Fruit fly (Drosophila melanogaster) whole organism, embryonic: ENCODE measurements around the gene CG3104.

Experiments used
- ATbp ChIP-seq: fragments of 200-800 bp; sonication (Bioruptor generic); optimal IDR thresholded peaks from 2 replicates; lab custom pipeline; 2017; ENCODE audit warnings: missing biosample characterization, mild to moderate bottlenecking, missing genetic modification characterization, missing genetic modification reagents
- Bgb ChIP-seq: fragments of 200-800 bp; sonication (Bioruptor generic); IDR thresholded peaks from 2 replicates; pipeline ENCODE4 v1.3.6; 2022; ENCODE audit warnings: missing biosample characterization, missing genetic modification characterization; ENCODE audit not compliant: partially characterized antibody
- CG10209 ChIP-seq: fragments of 200-800 bp; sonication (Bioruptor generic); optimal IDR thresholded peaks from 3 replicates; lab custom pipeline; 2017; ENCODE audit warnings: missing biosample characterization, mild to moderate bottlenecking, missing genetic modification characterization, missing genetic modification reagents
- CG10321 ChIP-seq: fragments of 200-800 bp; sonication (Bioruptor generic); IDR thresholded peaks from 2 replicates; pipeline ENCODE4 v1.3.6; 2022; ENCODE audit warnings: missing biosample characterization, missing genetic modification characterization
- CG11247 ChIP-seq: fragments of 200-800 bp; sonication (Bioruptor generic); IDR thresholded peaks from 2 replicates; pipeline ENCODE4 v1.3.6; 2022; ENCODE audit warnings: missing biosample characterization, missing genetic modification characterization
- CG12219 ChIP-seq: fragments of 200-800 bp; sonication (Bioruptor generic); optimal IDR thresholded peaks from 3 replicates; lab custom pipeline; 2018; ENCODE audit warnings: missing biosample characterization, mild to moderate bottlenecking, missing genetic modification characterization
- CG13123 ChIP-seq: fragments of 200-800 bp; sonication (Bioruptor generic); optimal IDR thresholded peaks from 2 replicates; lab custom pipeline; 2016; ENCODE audit warnings: missing biosample characterization, missing genetic modification characterization
- CG14965 ChIP-seq: fragments of 200-800 bp; sonication (Bioruptor generic); optimal IDR thresholded peaks from 2 replicates; lab custom pipeline; 2016; ENCODE audit warnings: missing biosample characterization, missing genetic modification characterization, borderline replicate concordance
- CG15479 ChIP-seq: fragments of 200-800 bp; sonication (Bioruptor generic); optimal IDR thresholded peaks from 3 replicates; lab custom pipeline; 2019; ENCODE audit warnings: missing biosample characterization, mild to moderate bottlenecking, missing genetic modification characterization, moderate library complexity
- CG18262 ChIP-seq: fragments of 200-800 bp; optimal IDR thresholded peaks from 3 replicates; lab custom pipeline; 2019; ENCODE audit warnings: missing biosample characterization, mild to moderate bottlenecking, missing genetic modification characterization, moderate library complexity
- CG34224 ChIP-seq: fragments of 200-800 bp; sonication (Bioruptor generic); IDR thresholded peaks from 3 replicates; pipeline ENCODE4 v1.3.6; 2022; ENCODE audit warnings: missing biosample characterization, missing genetic modification characterization; ENCODE audit not compliant: partially characterized antibody
- CG43689 ChIP-seq: fragments of 200-800 bp; sonication (Bioruptor generic); IDR thresholded peaks from 2 replicates; pipeline ENCODE4 v1.3.6; 2022; ENCODE audit warnings: missing biosample characterization, missing genetic modification characterization
- CG4404 ChIP-seq: fragments of 200-800 bp; sonication (Bioruptor generic); IDR thresholded peaks from 2 replicates; pipeline ENCODE4 v1.3.6; 2022; ENCODE audit warnings: missing biosample characterization, missing genetic modification characterization
- CG6791 ChIP-seq: fragments of 200-800 bp; sonication (Bioruptor generic); IDR thresholded peaks from 3 replicates; pipeline ENCODE4 v1.3.6; 2022; ENCODE audit warnings: missing biosample characterization, missing genetic modification characterization; ENCODE audit not compliant: partially characterized antibody
- CG7357 ChIP-seq: fragments of 200-800 bp; sonication (Bioruptor generic); IDR thresholded peaks from 3 replicates; pipeline ENCODE4 v1.3.6; 2022; ENCODE audit warnings: missing biosample characterization, missing genetic modification characterization
- CG9215 ChIP-seq: fragments of 200-800 bp; sonication (Bioruptor generic); IDR thresholded peaks from 2 replicates; pipeline ENCODE4 v1.3.6; 2022; ENCODE audit warnings: missing biosample characterization, missing genetic modification characterization
- CG9609 ChIP-seq: fragments of 200-800 bp; sonication (Bioruptor generic); optimal IDR thresholded peaks from 3 replicates; lab custom pipeline; 2016; ENCODE audit warnings: missing biosample characterization, missing genetic modification characterization
- CG9797 ChIP-seq: fragments of 200-800 bp; sonication (Bioruptor generic); optimal IDR thresholded peaks from 3 replicates; lab custom pipeline; 2018; ENCODE audit warnings: missing biosample characterization, mild to moderate bottlenecking, missing genetic modification characterization
- Dbx ChIP-seq: fragments of 200-800 bp; sonication (Bioruptor generic); IDR thresholded peaks from 3 replicates; pipeline ENCODE4 v1.3.6; 2022; ENCODE audit warnings: missing biosample characterization, missing genetic modification characterization
- GATAe ChIP-seq: fragments of 200-800 bp; sonication (Bioruptor generic); conservative IDR thresholded peaks from 2 replicates; pipeline ENCODE4 v1.3.6; 2022; ENCODE audit warnings: missing biosample characterization, missing genetic modification characterization
- HHEX ChIP-seq: fragments of 200-800 bp; sonication (Bioruptor generic); optimal IDR thresholded peaks from 3 replicates; lab custom pipeline; 2017; ENCODE audit warnings: missing biosample characterization, mild to moderate bottlenecking, missing genetic modification characterization, missing genetic modification reagents
- Hr51 ChIP-seq, 2 experiments: fragments of 200-800 bp; sonication (Bioruptor generic); optimal IDR thresholded peaks; 2 replicates in 1 of 2; 3 replicates in 1 of 2; lab custom pipeline; 2016 to 2018; ENCODE audit warnings: missing biosample characterization in 2 of 2, missing genetic modification characterization in 2 of 2, mild to moderate bottlenecking in 1 of 2, moderate library complexity in 1 of 2
- Neu2 ChIP-seq: fragments of 200-800 bp; sonication (Bioruptor generic); optimal IDR thresholded peaks from 3 replicates; lab custom pipeline; 2016; ENCODE audit warnings: missing biosample characterization, missing genetic modification characterization, borderline replicate concordance
- Nf-YB ChIP-seq: fragments of 200-800 bp; sonication (Bioruptor generic); optimal IDR thresholded peaks from 3 replicates; lab custom pipeline; 2019; ENCODE audit warnings: missing biosample characterization, mild to moderate bottlenecking, missing genetic modification characterization, moderate library complexity
- Poxn ChIP-seq: fragments of 200-800 bp; sonication (Bioruptor generic); IDR thresholded peaks from 2 replicates; pipeline ENCODE4 v1.3.6; 2022; ENCODE audit warnings: missing biosample characterization, missing genetic modification characterization
- Sry-δ ChIP-seq: fragments of 200-800 bp; sonication (Bioruptor generic); optimal IDR thresholded peaks from 2 replicates; lab custom pipeline; 2016; ENCODE audit warnings: missing biosample characterization, missing genetic modification characterization
- TFAM ChIP-seq: fragments of 200-800 bp; sonication (Bioruptor generic); optimal IDR thresholded peaks from 2 replicates; lab custom pipeline; 2017; ENCODE audit warnings: missing biosample characterization, missing genetic modification characterization, inconsistent platforms
- Usf ChIP-seq: fragments of 200-800 bp; sonication (Bioruptor generic); optimal IDR thresholded peaks from 2 replicates; lab custom pipeline; 2017; ENCODE audit warnings: missing genotype, missing biosample characterization, missing genetic modification characterization
- abd-A ChIP-seq: fragments of 200-800 bp; sonication (Bioruptor generic); optimal IDR thresholded peaks from 3 replicates; lab custom pipeline; 2019; ENCODE audit warnings: missing biosample characterization, mild to moderate bottlenecking, missing genetic modification characterization, moderate library complexity
- az2 ChIP-seq: fragments of 200-800 bp; sonication (Bioruptor generic); optimal IDR thresholded peaks from 3 replicates; lab custom pipeline; 2016; ENCODE audit warnings: missing biosample characterization, missing genetic modification characterization
- btn ChIP-seq: fragments of 200-800 bp; sonication (Bioruptor generic); optimal IDR thresholded peaks from 2 replicates; lab custom pipeline; 2016; ENCODE audit warnings: missing biosample characterization, missing genetic modification characterization
- crol ChIP-seq: fragments of 200-800 bp; sonication (Bioruptor generic); IDR thresholded peaks from 2 replicates; pipeline ENCODE4 v1.3.6; 2022; ENCODE audit warnings: missing biosample characterization, missing genetic modification characterization
- dpn ChIP-seq, 2 experiments: fragments of 200-800 bp; sonication (Bioruptor generic); optimal IDR thresholded peaks; 3 replicates each; lab custom pipeline; 2016; ENCODE audit warnings: missing biosample characterization in 2 of 2, missing genetic modification characterization in 2 of 2
- eyg ChIP-seq: fragments of 200-800 bp; sonication (Bioruptor generic); optimal IDR thresholded peaks from 3 replicates; lab custom pipeline; 2016; ENCODE audit warnings: missing biosample characterization, missing genetic modification characterization
- fu2 ChIP-seq: fragments of 200-800 bp; sonication (Bioruptor generic); optimal IDR thresholded peaks from 2 replicates; lab custom pipeline; 2016; ENCODE audit warnings: missing biosample characterization, missing genetic modification characterization
- gce ChIP-seq: fragments of 200-800 bp; sonication (Bioruptor generic); IDR thresholded peaks from 3 replicates; pipeline ENCODE4 v1.3.6; 2022; ENCODE audit warnings: missing biosample characterization, missing genetic modification characterization
- gcm ChIP-seq: fragments of 200-800 bp; sonication (Bioruptor generic); optimal IDR thresholded peaks from 2 replicates; lab custom pipeline; 2019; ENCODE audit warnings: missing biosample characterization, mild to moderate bottlenecking, missing genetic modification characterization, moderate library complexity
- gsb ChIP-seq: fragments of 200-800 bp; sonication (Bioruptor generic); IDR thresholded peaks from 2 replicates; pipeline ENCODE4 v1.3.6; 2022; ENCODE audit warnings: missing biosample characterization, missing genetic modification characterization
- ind ChIP-seq: fragments of 200-800 bp; sonication (Bioruptor generic); optimal IDR thresholded peaks from 3 replicates; lab custom pipeline; 2016; ENCODE audit warnings: missing biosample characterization, missing genetic modification characterization
- insv ChIP-seq, 2 experiments: fragments of 200-800 bp; sonication (Bioruptor generic); optimal IDR thresholded peaks; 3 replicates each; lab custom pipeline; 2016 to 2018; ENCODE audit warnings: missing biosample characterization in 2 of 2, missing genetic modification characterization in 2 of 2
- nau ChIP-seq: fragments of 200-800 bp; sonication (Bioruptor generic); optimal IDR thresholded peaks from 3 replicates; lab custom pipeline; 2017; ENCODE audit warnings: missing biosample characterization, mild to moderate bottlenecking, missing genetic modification characterization, missing genetic modification reagents
- peb ChIP-seq: fragments of 200-800 bp; sonication (Bioruptor generic); IDR thresholded peaks from 2 replicates; pipeline ENCODE4 v1.3.6; 2022; ENCODE audit warnings: missing biosample characterization, missing genetic modification characterization
- pho ChIP-seq: fragments of 200-800 bp; sonication (Bioruptor generic); optimal IDR thresholded peaks from 2 replicates; lab custom pipeline; 2016; ENCODE audit warnings: missing biosample characterization, missing genetic modification characterization
- slp2 ChIP-seq: fragments of 200-800 bp; sonication (Bioruptor generic); optimal IDR thresholded peaks from 2 replicates; lab custom pipeline; 2016; ENCODE audit warnings: missing biosample characterization, missing genetic modification characterization
- so ChIP-seq: fragments of 200-800 bp; sonication (Bioruptor generic); IDR thresholded peaks from 3 replicates; pipeline ENCODE4 v1.3.6; 2022; ENCODE audit warnings: missing biosample characterization, missing genetic modification characterization
- tin ChIP-seq: fragments of 200-800 bp; sonication (Bioruptor generic); optimal IDR thresholded peaks from 3 replicates; lab custom pipeline; 2016; ENCODE audit warnings: missing biosample characterization, missing genetic modification characterization
- trem ChIP-seq: fragments of 200-800 bp; optimal IDR thresholded peaks from 3 replicates; lab custom pipeline; 2019; ENCODE audit warnings: missing biosample characterization, mild to moderate bottlenecking, missing genetic modification characterization, moderate library complexity
- trh ChIP-seq: fragments of 200-800 bp; sonication (Bioruptor generic); optimal IDR thresholded peaks from 2 replicates; lab custom pipeline; 2016; ENCODE audit warnings: missing biosample characterization, missing genetic modification characterization

CG3104 gene

DNA sequence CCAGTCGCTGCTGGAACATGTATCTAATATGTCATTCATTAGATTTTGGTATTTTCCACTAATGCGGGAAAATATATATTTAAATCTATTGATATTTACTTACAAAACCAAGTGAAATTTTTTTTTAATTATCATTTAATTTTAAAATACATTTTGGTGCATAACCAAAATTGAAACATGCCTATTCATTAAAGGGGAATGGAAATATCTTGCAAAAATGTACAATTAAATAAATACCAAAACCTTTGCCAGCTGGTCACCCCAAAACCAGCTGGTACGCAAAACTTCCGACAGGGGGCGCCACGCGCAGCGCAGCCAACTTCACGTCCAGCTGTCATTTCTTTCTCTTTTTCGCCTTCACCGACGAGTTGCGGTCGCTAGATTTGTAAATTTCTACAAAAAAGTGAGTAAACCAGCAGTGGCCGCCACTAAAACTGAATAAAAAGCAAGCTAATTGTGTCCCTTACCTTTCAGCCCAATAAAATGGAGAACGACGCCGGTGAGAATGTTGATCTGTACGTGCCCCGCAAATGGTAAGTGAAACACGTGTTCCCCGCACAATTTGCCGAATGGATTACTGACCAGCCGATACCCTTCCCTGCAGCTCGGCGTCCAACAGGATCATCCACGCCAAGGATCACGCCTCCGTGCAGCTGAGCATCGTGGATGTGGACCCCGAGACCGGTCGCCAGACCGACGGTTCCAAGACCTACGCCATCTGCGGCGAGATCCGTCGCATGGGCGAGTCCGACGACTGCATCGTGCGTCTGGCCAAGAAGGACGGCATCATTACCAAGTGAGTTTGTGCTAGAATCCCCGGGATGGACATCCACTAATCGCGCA is at the start of gene CG3104, which contains the start of gene RpS21 (continued):
- TF ChIP-seq CG13123 (GFP tag; lab: Kevin White, UChicago) (peak; percentile 100), TFAM (GFP tag; lab: Kevin White, UChicago) (peak; percentile 28), az2 (GFP tag; lab: Kevin White, UChicago) (peak; percentile 75), GATAe (GFP tag; lab: Robert Waterston, UW) (no peak), CG15479 (GFP tag; lab: Kevin White, UChicago) (peak; percentile 7), CG43689 (no peak; the same call in none of the 2 replicates), nau (GFP tag; lab: Kevin White, UChicago) (peak; percentile 75), CG10209 (GFP tag; lab: Kevin White, UChicago) (peak; percentile 87), CG4404 (GFP tag; lab: Robert Waterston, UW) (peak; percentile 59; the same call in 1 of the 2 replicates), Bgb (peak; percentile 29), Neu2 (no peak), CG9609 (GFP tag; lab: Kevin White, UChicago) (peak; percentile 73), trh (GFP tag; lab: Kevin White, UChicago) (peak; percentile 65), crol (peak; percentile 48), CG34224 (GFP tag; lab: Robert Waterston, UW) (no peak; the same call in 2 of the 3 replicates), trem (tag; lab: Kevin White, UChicago) (peak; percentile 82), pho (GFP tag; lab: Kevin White, UChicago) (peak; percentile 86), HHEX (GFP tag; lab: Kevin White, UChicago) (peak; percentile 93), insv (GFP tag; optimal IDR thresholded peaks at IDR 0.05; lab: Kevin White, UChicago) (peak in 1 of 2 experiments; percentile 80), fu2 (peak; percentile 82), peb (peak; percentile 45; the same call in 1 of the 2 replicates), CG9215 (GFP tag; lab: Robert Waterston, UW) (peak; percentile 76), CG9797 (GFP tag; lab: Kevin White, UChicago) (peak; percentile 95), CG14965 (no peak), tin (peak; percentile 85), slp2 (GFP tag; lab: Kevin White, UChicago) (peak; percentile 77), abd-A (tag; lab: Kevin White, UChicago) (peak; percentile 52), dpn (GFP tag; optimal IDR thresholded peaks at IDR 0.05; lab: Kevin White, UChicago) (peak; percentile 79 to 87), CG18262 (peak; percentile 73), Usf (GFP tag; lab: Kevin White, UChicago) (peak; percentile 85), gcm (GFP tag; lab: Kevin White, UChicago) (peak; percentile 4), gsb (peak; percentile 81), ind (GFP tag; lab: Kevin White, UChicago) (peak; percentile 82), eyg (GFP tag; lab: Kevin White, UChicago) (peak; percentile 84), CG10321 (peak; percentile 71; the same call in 1 of the 2 replicates), Poxn (0 out of 2 replicates have a peak, but pooled peaks have one; percentile 55), CG6791 (0 out of 3 replicates have a peak, but pooled peaks have one; percentile 5), Hr51 (GFP tag; optimal IDR thresholded peaks at IDR 0.05; lab: Kevin White, UChicago) (peak; percentile 53 to 83), CG12219 (GFP tag; lab: Kevin White, UChicago) (peak; percentile 61), CG7357 (peak; percentile 70; the same call in 2 of the 3 replicates), Sry-δ (GFP tag; lab: Kevin White, UChicago) (peak; percentile 59), btn (GFP tag; lab: Kevin White, UChicago) (peak; percentile 28), ATbp (peak; percentile 83), gce (GFP tag; lab: Robert Waterston, UW) (peak; percentile 83; the same call in 2 of the 3 replicates), Dbx (GFP tag; lab: Robert Waterston, UW) (peak; percentile 95), Nf-YB (GFP tag; lab: Kevin White, UChicago) (peak; percentile 65), CG11247 (GFP tag; lab: Robert Waterston, UW) (peak; percentile 95), so (GFP tag; lab: Robert Waterston, UW) (peak; percentile 74)
